Fruit fly (Drosophila melanogaster): ENCODE measurements around the gene ush.
A peak's percentile ranks its signal among the peaks of the same experiment; 100 is the strongest.

ush gene

DNA sequence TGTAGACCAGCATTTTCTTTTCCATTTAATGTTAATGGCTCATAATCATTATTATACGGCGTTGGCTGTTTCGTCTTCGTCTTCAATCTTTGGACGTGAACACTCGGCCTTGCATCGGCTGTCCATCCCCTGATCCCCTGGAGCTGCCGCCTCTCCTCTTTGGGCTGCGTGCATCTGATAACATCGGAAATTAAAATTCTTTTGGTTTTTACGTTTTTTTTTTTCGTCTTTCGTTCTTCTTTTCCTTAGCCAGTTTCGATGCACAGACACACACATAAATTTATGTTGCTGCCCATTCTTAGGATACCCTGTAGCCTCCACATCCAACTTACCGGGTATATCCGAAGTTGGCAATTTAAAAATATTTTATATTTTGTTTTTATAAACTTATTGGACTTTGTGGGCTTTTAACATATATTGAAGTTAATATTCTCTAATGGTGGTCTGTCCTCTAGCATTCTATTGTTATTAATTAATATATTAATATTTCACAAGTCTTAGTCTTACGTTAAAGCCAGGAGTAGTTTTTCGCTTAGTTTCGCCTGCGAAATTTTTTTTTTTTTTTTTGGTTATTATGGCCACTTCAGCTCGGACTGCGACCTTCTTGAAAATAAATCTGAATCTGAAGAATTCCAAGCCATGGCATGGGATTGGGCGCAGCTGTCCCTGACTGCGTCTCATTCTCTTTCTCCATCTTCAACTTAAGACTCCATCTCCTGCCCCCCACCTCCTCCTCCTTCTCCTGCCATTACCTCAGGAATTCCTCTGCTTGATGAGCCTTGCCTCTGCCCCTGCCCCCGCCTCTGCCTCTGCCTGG is 35.2 kb upstream of the ush start (continued):
- TF ChIP-seq dsx (GFP tag; optimal IDR thresholded peaks at IDR 0.05; ENCODE audit: poor library complexity, severe bottlenecking) (peak; percentile 89), CG11902 (GFP tag; optimal IDR thresholded peaks at IDR 0.05) (peak; percentile 80), CG3032 (tag; optimal IDR thresholded peaks at IDR 0.05) (peak; percentile 92), Eip75B (GFP tag; optimal IDR thresholded peaks at IDR 0.05) (peak; percentile 80), Blimp-1 (GFP tag; optimal IDR thresholded peaks at IDR 0.05) (peak; percentile 77), CG6854 (GFP tag; optimal IDR thresholded peaks at IDR 0.05) (peak; percentile 89), CG34406 (GFP tag; optimal IDR thresholded peaks at IDR 0.05) (peak; percentile 90), Hr4 (GFP tag; optimal IDR thresholded peaks at IDR 0.05) (peak; percentile 26), CG8632 (GFP tag; optimal IDR thresholded peaks at IDR 0.05) (peak; percentile 89), CG11294 (GFP tag; IDR thresholded peaks at IDR 0.05) (no peak), Eip78C (GFP tag) (peak; percentile 97), Ets96B (tag; optimal IDR thresholded peaks at IDR 0.05) (peak; percentile 93), OdsH (GFP tag; optimal IDR thresholded peaks at IDR 0.05) (peak; percentile 87), Gug (GFP tag; IDR thresholded peaks at IDR 0.05) (no peak), Met (GFP tag; optimal IDR thresholded peaks at IDR 0.05) (peak; percentile 88)

DNA sequence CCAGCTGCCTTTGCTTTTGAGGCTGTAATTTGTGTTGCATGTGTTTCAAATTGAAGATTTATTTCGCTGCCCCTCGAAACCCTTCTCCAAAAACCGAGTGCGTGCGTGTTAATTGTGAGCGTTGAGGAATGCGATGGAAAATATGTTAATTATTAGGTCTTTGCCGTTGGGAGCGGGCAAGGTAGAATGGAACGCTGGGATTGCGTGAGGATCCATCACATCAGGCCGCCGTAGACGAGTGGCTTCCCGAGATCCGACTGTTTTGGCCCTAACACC is 34.6 kb upstream of the ush start:
- TF ChIP-seq ss (GFP tag; optimal IDR thresholded peaks at IDR 0.05) (peak in 1 of 2 experiments; percentile 92), esn (GFP tag; optimal IDR thresholded peaks at IDR 0.05) (no peak)

DNA sequence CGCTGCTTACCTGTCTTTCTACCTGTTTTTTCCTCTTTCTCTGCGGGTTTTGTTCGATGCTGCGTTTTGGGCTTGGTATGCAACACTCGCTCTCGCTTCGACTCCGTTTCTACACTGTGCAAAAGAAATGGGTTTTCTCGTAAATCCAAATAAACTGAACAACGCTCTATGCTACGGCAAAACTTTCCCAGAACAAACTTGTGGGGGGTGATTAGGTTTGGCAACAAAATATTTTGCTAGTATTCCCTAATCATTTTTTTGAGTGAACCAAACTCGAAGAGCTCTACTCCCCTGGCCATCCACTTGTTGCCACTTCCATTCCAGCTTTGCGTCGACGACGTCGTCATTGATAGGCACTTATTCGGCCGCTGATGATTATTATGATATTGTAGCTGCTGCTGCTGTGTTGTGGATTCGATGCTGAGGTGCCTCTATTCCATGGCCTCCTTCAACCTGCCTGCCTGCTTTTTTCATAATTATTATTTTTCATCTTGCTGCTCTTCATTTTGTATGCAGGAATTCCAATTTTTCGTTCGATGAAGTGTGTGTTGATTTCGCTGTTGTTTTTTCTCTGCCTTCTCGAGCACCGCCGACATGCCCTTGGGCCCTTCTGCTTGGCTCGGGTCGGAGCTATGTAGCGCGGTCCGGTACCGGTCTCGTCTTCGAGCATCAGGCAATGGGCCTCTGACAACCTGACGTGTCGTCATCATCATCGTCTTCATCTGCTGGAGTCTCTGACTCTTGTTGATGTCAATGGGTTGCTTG is 33.9 kb upstream of the ush start:
- TF ChIP-seq Lpt (GFP tag; optimal IDR thresholded peaks at IDR 0.05) (peak; percentile 96), Hr4 (GFP tag; optimal IDR thresholded peaks at IDR 0.05) (peak; percentile 97), salr (GFP tag; optimal IDR thresholded peaks at IDR 0.05) (peak; percentile 88 to 95), Sox102F (GFP tag; optimal IDR thresholded peaks at IDR 0.05) (peak; percentile 97), CG6276 (GFP tag; optimal IDR thresholded peaks at IDR 0.05) (peak; percentile 93), Met (GFP tag; optimal IDR thresholded peaks at IDR 0.05) (peak; percentile 98), CG32006 (GFP tag; optimal IDR thresholded peaks at IDR 0.05) (peak; percentile 95), Eip75B (GFP tag; optimal IDR thresholded peaks at IDR 0.05) (peak; percentile 97), dac (GFP tag; optimal IDR thresholded peaks at IDR 0.05) (peak; percentile 88), CG1621 (tag; optimal IDR thresholded peaks at IDR 0.05) (peak; percentile 96), CG10631 (GFP tag; optimal IDR thresholded peaks at IDR 0.05) (peak; percentile 96), CG11294 (GFP tag; IDR thresholded peaks at IDR 0.05) (peak; percentile 77), Hr39 (GFP tag; optimal IDR thresholded peaks at IDR 0.05) (peak; percentile 97), vri (GFP tag; optimal IDR thresholded peaks at IDR 0.05) (peak; percentile 95), CG6163 (GFP tag; IDR thresholded peaks at IDR 0.05) (peak; percentile 97), CG7368 (GFP tag; optimal IDR thresholded peaks at IDR 0.05) (peak; percentile 98), Eip93F (GFP tag; optimal IDR thresholded peaks at IDR 0.05) (peak; percentile 91), CG8319 (GFP tag; optimal IDR thresholded peaks at IDR 0.05) (peak; percentile 95), CG11762 (GFP tag; optimal IDR thresholded peaks at IDR 0.05; ENCODE audit: insufficient read depth) (peak; percentile 93), Smox (GFP tag; optimal IDR thresholded peaks at IDR 0.05) (peak; percentile 96), CG16779 (tag; optimal IDR thresholded peaks at IDR 0.05) (peak; percentile 87), Ets96B (tag; optimal IDR thresholded peaks at IDR 0.05) (peak; percentile 96), fkh (GFP tag; optimal IDR thresholded peaks at IDR 0.05) (no peak), ss (GFP tag; optimal IDR thresholded peaks at IDR 0.05) (peak; percentile 70 to 95), spab (GFP tag; optimal IDR thresholded peaks at IDR 0.05) (peak; percentile 96), CG15336 (GFP tag; IDR thresholded peaks at IDR 0.05) (peak; percentile 95), CG8632 (GFP tag; optimal IDR thresholded peaks at IDR 0.05) (peak; percentile 96), CG3919 (GFP tag; optimal IDR thresholded peaks at IDR 0.05) (peak; percentile 99), CG6808 (GFP tag; optimal IDR thresholded peaks at IDR 0.05) (peak; percentile 93), eg (GFP tag; IDR thresholded peaks at IDR 0.05) (peak; percentile 95), pdm3 (GFP tag; optimal IDR thresholded peaks at IDR 0.05) (peak; percentile 98), Ets21C (GFP tag; optimal IDR thresholded peaks at IDR 0.05) (peak; percentile 95), CG9139 (GFP tag; optimal IDR thresholded peaks at IDR 0.05) (peak; percentile 89), CG11902 (GFP tag; optimal IDR thresholded peaks at IDR 0.05) (peak; percentile 97), svp (GFP tag) (peak; percentile 98)
